Worm (Caenorhabditis elegans) whole organism, midembryonic: Measurements from ENCODE around the gene F01D5.7.

Source experiments
- T22C8.4 ChIP-seq: fragments of 200-800 bp; sonication (Bioruptor generic); IDR thresholded peaks from 2 replicates; pipeline ENCODE4 v1.3.6; 2022; ENCODE audit warnings: missing genetic modification characterization, missing compliant biosample characterization
- cog-1 ChIP-seq: sonication (generic microtip); optimal IDR thresholded peaks from 2 replicates; lab custom pipeline; 2016; ENCODE audit warnings: missing genetic modification characterization, missing compliant biosample characterization
- flt-1 ChIP-seq: fragments of 200-800 bp; sonication (Bioruptor generic); IDR thresholded peaks from 2 replicates; pipeline ENCODE4 v1.3.6; 2022; ENCODE audit warnings: missing genetic modification characterization, missing compliant biosample characterization
- klf-2 ChIP-seq: fragments of 200-800 bp; sonication (Bioruptor generic); conservative IDR thresholded peaks from 2 replicates; pipeline ENCODE4 v1.3.6; 2022; ENCODE audit warnings: missing genetic modification reagents, missing genetic modification characterization, missing compliant biosample characterization
- med-1 ChIP-seq: sonication (generic microtip); optimal IDR thresholded peaks from 2 replicates; lab custom pipeline; 2017; ENCODE audit warnings: missing genetic modification characterization, mild to moderate bottlenecking, missing compliant biosample characterization, antibody characterized with exemption, missing genetic modification reagents; ENCODE audit not compliant: insufficient read depth
- ref-1 ChIP-seq: fragments of 200-800 bp; sonication (Bioruptor generic); conservative IDR thresholded peaks from 2 replicates; pipeline ENCODE4 v1.3.6; 2022; ENCODE audit warnings: missing genetic modification reagents, missing genetic modification characterization, missing compliant biosample characterization
- tab-1 ChIP-seq: fragments of 200-800 bp; sonication (Bioruptor generic); IDR thresholded peaks from 2 replicates; pipeline ENCODE4 v1.3.6; 2022; ENCODE audit warnings: missing genetic modification characterization, missing compliant biosample characterization
- ztf-23 ChIP-seq: fragments of 200-800 bp; sonication (Bioruptor generic); IDR thresholded peaks from 2 replicates; pipeline ENCODE4 v1.3.6; 2022; ENCODE audit warnings: missing genetic modification reagents, missing genetic modification characterization, missing compliant biosample characterization
- ztf-29 ChIP-seq: fragments of 200-800 bp; sonication (Bioruptor generic); IDR thresholded peaks from 2 replicates; pipeline ENCODE4 v1.3.6; 2022; ENCODE audit warnings: missing genetic modification reagents, missing genetic modification characterization, missing compliant biosample characterization

DNA sequence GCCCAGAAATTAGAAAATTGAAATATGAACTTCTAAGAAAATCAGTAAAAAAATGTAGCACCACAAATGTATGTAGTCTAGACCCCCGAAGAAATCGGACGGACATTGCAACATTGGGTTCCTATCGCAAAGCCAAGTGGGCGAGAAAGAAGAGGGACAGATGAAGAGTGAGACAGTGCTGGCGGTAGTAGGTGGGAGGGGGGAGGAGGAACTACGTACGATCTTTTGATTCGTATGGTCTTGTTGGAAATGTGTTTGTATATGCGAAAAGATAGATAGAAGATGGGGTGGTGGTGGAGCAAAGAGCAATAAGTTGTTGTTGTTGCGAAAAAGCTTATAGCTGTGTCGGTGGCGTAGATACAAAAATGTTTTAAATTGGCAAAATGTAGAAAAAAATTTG is 29.9 kb downstream of the F01D5.7 start:
- no peak for TF ChIP-seq T22C8.4 (GFP tag; lab: Robert Waterston, UW)
- TF ChIP-seq flt-1 (GFP tag; lab: Robert Waterston, UW), result 0 out of 2 replicates have a peak, but pooled peaks have one; percentile 48
- no peak for TF ChIP-seq ztf-29
- no peak for TF ChIP-seq cog-1 (tag; lab: Kevin White, UChicago)
- TF ChIP-seq tab-1 (GFP tag; lab: Robert Waterston, UW), result no peak
- TF ChIP-seq ref-1 (GFP tag; lab: Robert Waterston, UW), result no peak
- TF ChIP-seq klf-2, result no peak
- no peak for TF ChIP-seq ztf-23
- no peak for TF ChIP-seq med-1 (GFP tag; lab: Kevin White, UChicago)
